Fruit fly (Drosophila melanogaster): ENCODE results near the gene Sh.

Sh gene

dm6 chrX:17968134-17968533, 94.9 kb downstream of the Sh start (continued):
- no peak for TF ChIP-seq Nf-YC (tag; optimal IDR thresholded peaks at IDR 0.05)
- no peak for TF ChIP-seq CG6765 (GFP tag; optimal IDR thresholded peaks at IDR 0.05)
- TF ChIP-seq Gsc (GFP tag; IDR thresholded peaks at IDR 0.05), result no peak
- TF ChIP-seq ewg (GFP tag; optimal IDR thresholded peaks at IDR 0.05), result peak; percentile 44
- no peak for TF ChIP-seq CG11504 (tag; optimal IDR thresholded peaks at IDR 0.05)
- TF ChIP-seq CG18599 (GFP tag; optimal IDR thresholded peaks at IDR 0.05), result peak; percentile 26
- TF ChIP-seq onecut (GFP tag; IDR thresholded peaks at IDR 0.05), result no peak
- TF ChIP-seq CG4360 (GFP tag; IDR thresholded peaks at IDR 0.05), result no peak
- TF ChIP-seq eyg (GFP tag; optimal IDR thresholded peaks at IDR 0.05), result no peak
- peak; percentile 42 for TF ChIP-seq Meics (GFP tag; optimal IDR thresholded peaks at IDR 0.05)
- peak; percentile 36 for TF ChIP-seq caup (GFP tag; optimal IDR thresholded peaks at IDR 0.05; ENCODE audit: severe bottlenecking)

- TF ChIP-seq kay (GFP tag; optimal IDR thresholded peaks at IDR 0.05) (no peak), CG8478 (optimal IDR thresholded peaks at IDR 0.05) (no peak), bbx (GFP tag; IDR thresholded peaks at IDR 0.05; ENCODE audit: partially characterized antibody) (no peak), pita (GFP tag; optimal IDR thresholded peaks at IDR 0.05) (no peak), Gug (GFP tag; IDR thresholded peaks at IDR 0.05) (no peak), CG8765 (GFP tag; IDR thresholded peaks at IDR 0.05) (no peak), Deaf1 (tag; optimal IDR thresholded peaks at IDR 0.05) (peak; percentile 74), Nf-YB (GFP tag; optimal IDR thresholded peaks at IDR 0.05) (no peak), danr (GFP tag; IDR thresholded peaks at IDR 0.05) (no peak), Hr51 (GFP tag; optimal IDR thresholded peaks at IDR 0.05) (no peak), Sox102F (GFP tag; optimal IDR thresholded peaks at IDR 0.05) (no peak), slbo (GFP tag; IDR thresholded peaks at IDR 0.05) (no peak), CG10431 (GFP tag; optimal IDR thresholded peaks at IDR 0.05) (no peak), Lhr (GFP tag; optimal IDR thresholded peaks at IDR 0.05) (no peak), CG8290 (GFP tag; optimal IDR thresholded peaks at IDR 0.05) (no peak), CG8290 (tag; optimal IDR thresholded peaks at IDR 0.05) (peak in 1 of 2 experiments; percentile 8), Ravus (GFP tag; IDR thresholded peaks at IDR 0.05) (no peak), CG13296 (GFP tag; optimal IDR thresholded peaks at IDR 0.05) (no peak), CHES-1-like (GFP tag; optimal IDR thresholded peaks at IDR 0.05) (no peak), sd (tag; optimal IDR thresholded peaks at IDR 0.05) (no peak), scrt (GFP tag; optimal IDR thresholded peaks at IDR 0.05) (peak; percentile 16), CG4730 (GFP tag; IDR thresholded peaks at IDR 0.05) (no peak), HLH4C (GFP tag; IDR thresholded peaks at IDR 0.05; ENCODE audit: partially characterized antibody) (no peak), CG1024 (GFP tag; IDR thresholded peaks at IDR 0.05) (no peak), CG9797 (GFP tag; optimal IDR thresholded peaks at IDR 0.05) (no peak), CG12391 (tag; optimal IDR thresholded peaks at IDR 0.05) (no peak), CG10462 (GFP tag; optimal IDR thresholded peaks at IDR 0.05) (no peak), dm (GFP tag; optimal IDR thresholded peaks at IDR 0.05) (no peak), CG15011 (GFP tag; optimal IDR thresholded peaks at IDR 0.05) (no peak), Drgx (GFP tag; IDR thresholded peaks at IDR 0.05) (no peak), Mes4 (GFP tag; optimal IDR thresholded peaks at IDR 0.05) (no peak), her (GFP tag; optimal IDR thresholded peaks at IDR 0.05) (no peak), chinmo (GFP tag; IDR thresholded peaks at IDR 0.05; ENCODE audit: partially characterized antibody) (0 out of 4 replicates have a peak, but pooled peaks have one; percentile 8), so (GFP tag; IDR thresholded peaks at IDR 0.05) (no peak), pfk (GFP tag; optimal IDR thresholded peaks at IDR 0.05) (peak; percentile 96), CG18476 (GFP tag; optimal IDR thresholded peaks at IDR 0.05) (no peak), CG11247 (GFP tag; IDR thresholded peaks at IDR 0.05) (no peak), CG14667 (GFP tag; IDR thresholded peaks at IDR 0.05) (no peak), CG3726 (GFP tag; IDR thresholded peaks at IDR 0.05) (no peak), abd-A (tag; optimal IDR thresholded peaks at IDR 0.05) (peak; percentile 26)
These were observed 96.0 kb downstream of the Sh start for dm6 chrX:17967046-17967445.

Measured in whole organism, embryonic.